Worm (Caenorhabditis elegans) whole organism, L3 larva: ENCODE data around the gene rnp-7.

Experiments used
- aly-2 ChIP-seq: fragments of 150-350 bp; optimal IDR thresholded peaks from 2 replicates; lab custom pipeline; 2014; ENCODE audit warnings: missing biosample characterization, missing genetic modification characterization
- ama-1 ChIP-seq: fragments of 150-350 bp; optimal IDR thresholded peaks from 2 replicates; lab custom pipeline; 2018
- elt-2 ChIP-seq: sonication (generic microtip); optimal IDR thresholded peaks from 2 replicates; lab custom pipeline; 2016; ENCODE audit warnings: missing genetic modification reagents, mild to moderate bottlenecking, missing genetic modification characterization, missing compliant biosample characterization
- nhr-237 ChIP-seq: fragments of 150-350 bp; optimal IDR thresholded peaks from 2 replicates; lab custom pipeline; 2014; ENCODE audit warnings: missing biosample characterization, missing genetic modification characterization
- snpc-4 ChIP-seq: fragments of 150-350 bp; optimal IDR thresholded peaks from 2 replicates; lab custom pipeline; 2014; ENCODE audit warnings: missing biosample characterization, missing genetic modification characterization
- zag-1 ChIP-seq: fragments of 150-350 bp; optimal IDR thresholded peaks from 2 replicates; lab custom pipeline; 2014; ENCODE audit warnings: missing biosample characterization, missing genetic modification characterization

ce11 chrIII:7203130-7203775 is 42.3 kb upstream of the rnp-7 start:
- TF ChIP-seq nhr-237 (tag; lab: Kevin White, UChicago) (no peak), snpc-4 (tag; lab: Kevin White, UChicago) (no peak), ama-1 (no peak), elt-2 (tag; lab: Kevin White, UChicago) (no peak), aly-2 (tag; lab: Kevin White, UChicago) (no peak), zag-1 (tag; lab: Kevin White, UChicago) (no peak)
